Worm (Caenorhabditis elegans) whole organism, late embryonic: Measurements from ENCODE around the gene nhr-153.

Experiments
- fkh-10 ChIP-seq: fragments of 150-350 bp; optimal IDR thresholded peaks from 2 replicates; lab custom pipeline; 2014; ENCODE audit warnings: missing biosample characterization, missing genetic modification reagents, missing genetic modification characterization
- pag-3 ChIP-seq: sonication (generic microtip); optimal IDR thresholded peaks from 2 replicates; lab custom pipeline; 2016; ENCODE audit warnings: missing compliant biosample characterization, missing genetic modification characterization, borderline replicate concordance
- sox-2 ChIP-seq: fragments of 200-800 bp; sonication (Bioruptor generic); IDR thresholded peaks from 2 replicates; pipeline ENCODE4 v1.3.6; 2022; ENCODE audit warnings: missing genetic modification reagents, missing genetic modification characterization, missing compliant biosample characterization

ce11 chrV:12113726-12114125 lies 9.7 kb downstream of the nhr-153 start:
- TF ChIP-seq pag-3 (tag; lab: Kevin White, UChicago) (no peak), sox-2 (GFP tag; lab: Robert Waterston, UW) (no peak), fkh-10 (GFP tag; lab: Kevin White, UChicago) (no peak)
